Worm (Caenorhabditis elegans) whole organism, L3 larva: ENCODE measurements around the gene ZK1236.1.

Experiments
- aly-2 ChIP-seq: fragments of 150-350 bp; optimal IDR thresholded peaks from 2 replicates; lab custom pipeline; 2014; ENCODE audit warnings: missing biosample characterization, missing genetic modification characterization
- ama-1 ChIP-seq: fragments of 150-350 bp; optimal IDR thresholded peaks from 2 replicates; lab custom pipeline; 2018
- elt-2 ChIP-seq: sonication (generic microtip); optimal IDR thresholded peaks from 2 replicates; lab custom pipeline; 2016; ENCODE audit warnings: missing genetic modification reagents, mild to moderate bottlenecking, missing genetic modification characterization, missing compliant biosample characterization
- hmg-11 ChIP-seq: sonication (generic microtip); optimal IDR thresholded peaks from 2 replicates; lab custom pipeline; 2016; ENCODE audit warnings: missing genetic modification characterization, missing compliant biosample characterization
- lin-39 ChIP-seq: fragments of 150-350 bp; optimal IDR thresholded peaks from 2 replicates; lab custom pipeline; 2018; ENCODE audit warnings: missing biosample characterization, missing genetic modification reagents, missing genetic modification characterization
- mml-1 ChIP-seq: fragments of 150-350 bp; sonication (generic microtip); optimal IDR thresholded peaks from 3 replicates; lab custom pipeline; 2014; ENCODE audit warnings: missing biosample characterization, missing genetic modification characterization
- nfya-1 ChIP-seq: sonication (generic microtip); optimal IDR thresholded peaks from 2 replicates; lab custom pipeline; 2017; ENCODE audit warnings: missing genetic modification characterization, mild to moderate bottlenecking, missing compliant biosample characterization, antibody characterized with exemption, moderate library complexity; ENCODE audit not compliant: insufficient read depth
- pha-4 ChIP-seq: fragments of 150-350 bp; optimal IDR thresholded peaks from 2 replicates; lab custom pipeline; 2014; ENCODE audit warnings: missing biosample characterization, missing genetic modification reagents, missing genetic modification characterization
- unc-62 ChIP-seq: fragments of 150-350 bp; sonication (generic microtip); optimal IDR thresholded peaks from 4 replicates; lab custom pipeline; 2014; ENCODE audit warnings: missing biosample characterization, missing genetic modification reagents, missing genetic modification characterization
- zag-1 ChIP-seq: fragments of 150-350 bp; optimal IDR thresholded peaks from 2 replicates; lab custom pipeline; 2014; ENCODE audit warnings: missing biosample characterization, missing genetic modification characterization
- ztf-11 ChIP-seq: fragments of 150-350 bp; optimal IDR thresholded peaks from 2 replicates; lab custom pipeline; 2014; ENCODE audit warnings: missing biosample characterization, missing genetic modification characterization

DNA sequence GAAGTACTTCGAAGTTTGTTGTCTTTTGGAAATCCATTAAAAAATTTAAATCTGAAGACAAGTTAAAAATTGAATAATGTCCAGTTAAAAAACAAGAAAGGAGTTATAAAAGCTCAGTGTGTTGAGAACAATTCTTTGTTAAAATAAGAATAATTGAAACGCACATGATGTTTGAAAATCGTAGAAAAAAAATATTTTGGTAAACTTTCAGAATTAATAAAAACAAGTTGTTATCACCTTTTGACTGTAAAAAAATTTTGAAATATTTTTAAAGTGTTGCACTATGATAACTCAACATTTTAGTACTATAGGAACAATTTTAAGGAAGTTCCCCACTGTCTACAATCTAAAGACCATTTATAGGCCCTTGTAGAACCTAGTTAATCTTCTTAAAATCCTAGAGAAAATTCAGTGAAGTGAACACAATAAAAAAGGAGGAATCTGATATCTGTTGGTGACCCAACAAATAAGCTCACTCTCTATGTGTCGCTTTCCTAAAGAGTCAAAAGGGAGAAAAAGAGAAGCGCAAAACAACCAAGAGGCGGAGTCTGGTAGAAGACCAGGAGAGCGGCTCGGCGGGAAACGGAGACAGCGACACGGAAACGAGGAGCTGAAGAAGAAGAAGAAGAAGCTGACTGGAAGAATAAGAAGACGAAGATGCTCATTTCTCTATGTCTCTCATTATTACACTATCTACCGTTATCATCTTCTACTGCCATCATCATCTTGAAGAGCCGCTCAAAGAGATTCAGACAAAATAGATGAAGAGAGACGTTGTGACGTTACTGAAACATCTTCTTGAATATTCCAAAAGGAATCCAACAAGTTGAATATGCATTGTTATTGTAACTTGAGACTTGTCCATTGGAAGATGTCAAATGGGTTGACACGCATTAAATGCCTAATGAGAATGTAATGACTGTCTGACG lies 34.5 kb upstream of the ZK1236.1 start, which contains the start of gene ZK353.10:
- TF ChIP-seq aly-2 (tag; lab: Kevin White, UChicago) (no peak), zag-1 (tag; lab: Kevin White, UChicago) (no peak), lin-39 (tag; lab: Kevin White, UChicago) (peak; percentile 10), hmg-11 (tag; lab: Kevin White, UChicago) (no peak), pha-4 (tag; lab: Kevin White, UChicago) (no peak), unc-62 (GFP tag; lab: Kevin White, UChicago) (no peak), ama-1 (lab: Kevin White, UChicago) (no peak), mml-1 (tag; lab: Kevin White, UChicago) (no peak), ztf-11 (tag; lab: Kevin White, UChicago) (no peak), elt-2 (tag; lab: Kevin White, UChicago) (no peak), nfya-1 (no peak)
